Worm (Caenorhabditis elegans) whole organism, L1 larva: ENCODE results near the gene mig-5.

Experiments
- F16B12.6 ChIP-seq: fragments of 150-350 bp; optimal IDR thresholded peaks from 2 replicates; lab custom pipeline; 2014; ENCODE audit warnings: missing biosample characterization, missing genetic modification characterization
- Y116A8C.19 ChIP-seq: sonication (generic microtip); optimal IDR thresholded peaks from 2 replicates; lab custom pipeline; 2016; ENCODE audit warnings: missing compliant biosample characterization, missing genetic modification characterization, borderline replicate concordance
- blmp-1 ChIP-seq: fragments of 150-350 bp; optimal IDR thresholded peaks from 2 replicates; lab custom pipeline; 2014; ENCODE audit warnings: missing biosample characterization, missing genetic modification characterization
- ceh-63 ChIP-seq: fragments of 200-800 bp; sonication (Bioruptor generic); optimal IDR thresholded peaks from 2 replicates; lab custom pipeline; 2018; ENCODE audit warnings: mild to moderate bottlenecking, missing genetic modification characterization, missing compliant biosample characterization
- ceh-8 ChIP-seq: fragments of 200-800 bp; sonication (Bioruptor generic); optimal IDR thresholded peaks from 2 replicates; lab custom pipeline; 2018; ENCODE audit warnings: mild to moderate bottlenecking, missing genetic modification characterization, moderate library complexity, missing compliant biosample characterization
- ceh-82 ChIP-seq, 3 experiments: fragments of 150-350 bp in 1 of 3; sonication (generic microtip) in 2 of 3; optimal IDR thresholded peaks; 2 replicates each; lab custom pipeline; 2014 to 2017; ENCODE audit warnings: missing biosample characterization in 3 of 3, missing genetic modification characterization in 3 of 3
- ces-1 ChIP-seq: fragments of 150-350 bp; optimal IDR thresholded peaks from 2 replicates; lab custom pipeline; 2014; ENCODE audit warnings: missing biosample characterization, missing genetic modification reagents, missing genetic modification characterization
- dpl-1 ChIP-seq, 3 experiments: fragments of 150-350 bp in 2 of 3; sonication (generic microtip) in 1 of 3; optimal IDR thresholded peaks; 2 replicates each; lab custom pipeline; 2014 to 2017; ENCODE audit warnings: missing biosample characterization in 3 of 3, missing genetic modification characterization in 3 of 3, missing genetic modification reagents in 3 of 3
- efl-1 ChIP-seq, 4 experiments: fragments of 150-350 bp; optimal IDR thresholded peaks in 3 of 4; peaks in 1 of 4; 1 replicate in 1 of 4; 2 replicates in 3 of 4; lab custom pipeline; 2014; ENCODE audit warnings: missing biosample characterization in 2 of 4, missing genetic modification characterization in 2 of 4, missing genetic modification reagents in 2 of 4
- egl-13 ChIP-seq: sonication (generic microtip); optimal IDR thresholded peaks from 2 replicates; lab custom pipeline; 2016; ENCODE audit warnings: missing genotype, missing genetic modification reagents, missing genetic modification characterization, missing compliant biosample characterization
- egl-27 ChIP-seq, 2 experiments: fragments of 150-350 bp in 1 of 2; sonication (generic microtip); optimal IDR thresholded peaks; 3 replicates each; lab custom pipeline; 2017 to 2018; ENCODE audit warnings: missing biosample characterization in 2 of 2, missing genetic modification characterization in 2 of 2, missing genetic modification reagents in 2 of 2
- elt-2 ChIP-seq: sonication (generic microtip); optimal IDR thresholded peaks from 2 replicates; lab custom pipeline; 2016; ENCODE audit warnings: missing genetic modification characterization, mild to moderate bottlenecking, inconsistent platforms, missing compliant biosample characterization, missing genetic modification reagents
- elt-3 ChIP-seq, 6 experiments: fragments of 150-350 bp in 1 of 6; sonication (generic microtip); optimal IDR thresholded peaks; 2 replicates each; lab custom pipeline; 2017 to 2018; ENCODE audit warnings: missing biosample characterization in 6 of 6, missing genetic modification characterization in 6 of 6, inconsistent platforms in 1 of 6
- fkh-10 ChIP-seq: sonication (generic microtip); optimal IDR thresholded peaks from 2 replicates; lab custom pipeline; 2017; ENCODE audit warnings: missing biosample characterization, missing genetic modification reagents, missing genetic modification characterization
- fkh-4 ChIP-seq: sonication (generic microtip); optimal IDR thresholded peaks from 2 replicates; lab custom pipeline; 2016; ENCODE audit warnings: missing compliant biosample characterization, missing genetic modification characterization, borderline replicate concordance
- fkh-8 ChIP-seq: sonication (generic microtip); optimal IDR thresholded peaks from 2 replicates; lab custom pipeline; 2016; ENCODE audit warnings: mild to moderate bottlenecking, missing genetic modification characterization, missing compliant biosample characterization
- fos-1 ChIP-seq: fragments of 150-350 bp; optimal IDR thresholded peaks from 2 replicates; lab custom pipeline; 2014; ENCODE audit warnings: missing biosample characterization, missing genetic modification characterization
- hlh-17 ChIP-seq: fragments of 200-800 bp; sonication (Bioruptor generic); optimal IDR thresholded peaks from 2 replicates; lab custom pipeline; 2018; ENCODE audit warnings: missing genetic modification characterization, mild to moderate bottlenecking, missing compliant biosample characterization, moderate library complexity, borderline replicate concordance
- hpl-2 ChIP-seq: fragments of 150-350 bp; optimal IDR thresholded peaks from 2 replicates; lab custom pipeline; 2014; ENCODE audit warnings: missing biosample characterization, missing genetic modification reagents, missing genetic modification characterization
- irx-1 ChIP-seq: sonication (generic microtip); optimal IDR thresholded peaks from 2 replicates; lab custom pipeline; 2016; ENCODE audit warnings: missing genetic modification characterization, missing compliant biosample characterization
- jun-1 ChIP-seq: fragments of 150-350 bp; optimal IDR thresholded peaks from 2 replicates; lab custom pipeline; 2014; ENCODE audit warnings: missing biosample characterization, missing genetic modification reagents, missing genetic modification characterization
- lin-13 ChIP-seq: fragments of 150-350 bp; optimal IDR thresholded peaks from 2 replicates; lab custom pipeline; 2014; ENCODE audit warnings: missing biosample characterization, missing genetic modification reagents, missing genetic modification characterization
- lin-14 ChIP-seq: fragments of 200-800 bp; sonication (Bioruptor generic); optimal IDR thresholded peaks from 2 replicates; lab custom pipeline; 2018; ENCODE audit warnings: mild to moderate bottlenecking, missing genetic modification characterization, moderate library complexity, missing compliant biosample characterization
- lin-15B ChIP-seq: fragments of 150-350 bp; sonication (generic microtip); optimal IDR thresholded peaks from 3 replicates; lab custom pipeline; 2014; ENCODE audit warnings: missing biosample characterization, missing genetic modification characterization
- lin-35 ChIP-seq, 2 experiments: fragments of 150-350 bp; optimal IDR thresholded peaks; 2 replicates each; lab custom pipeline; 2014; ENCODE audit warnings: missing biosample characterization in 2 of 2, missing genetic modification characterization in 2 of 2, missing genetic modification reagents in 2 of 2
- lin-39 ChIP-seq: fragments of 150-350 bp; optimal IDR thresholded peaks from 2 replicates; lab custom pipeline; 2014; ENCODE audit warnings: missing biosample characterization, missing genetic modification reagents, missing genetic modification characterization
- lsy-2 ChIP-seq, 2 experiments: fragments of 150-350 bp; optimal IDR thresholded peaks; 2 replicates each; lab custom pipeline; 2014; ENCODE audit warnings: missing biosample characterization in 2 of 2, missing genetic modification characterization in 2 of 2
- mab-9 ChIP-seq: fragments of 200-800 bp; sonication (Bioruptor generic); IDR thresholded peaks from 2 replicates; pipeline ENCODE4 v1.3.6; 2022; ENCODE audit warnings: missing genetic modification reagents, missing genetic modification characterization, missing compliant biosample characterization
- nhr-12 ChIP-seq: sonication (generic microtip); optimal IDR thresholded peaks from 2 replicates; lab custom pipeline; 2017; ENCODE audit warnings: missing biosample characterization, missing genetic modification characterization
- nhr-19 ChIP-seq: fragments of 200-800 bp; sonication (Bioruptor generic); conservative IDR thresholded peaks from 2 replicates; pipeline ENCODE4 v1.3.6; 2022; ENCODE audit warnings: missing genetic modification characterization, missing compliant biosample characterization
- nhr-47 ChIP-seq: sonication (generic microtip); optimal IDR thresholded peaks from 2 replicates; lab custom pipeline; 2016; ENCODE audit warnings: mild to moderate bottlenecking, missing genetic modification characterization, moderate library complexity, missing compliant biosample characterization
- nhr-76 ChIP-seq: sonication (generic microtip); optimal IDR thresholded peaks from 2 replicates; lab custom pipeline; 2017; ENCODE audit warnings: missing biosample characterization, missing genetic modification characterization
- nhr-77 ChIP-seq: fragments of 150-350 bp; optimal IDR thresholded peaks from 2 replicates; lab custom pipeline; 2014; ENCODE audit warnings: missing biosample characterization, missing genetic modification characterization
- nhr-84 ChIP-seq: sonication (generic microtip); optimal IDR thresholded peaks from 2 replicates; lab custom pipeline; 2017; ENCODE audit warnings: missing biosample characterization, missing genetic modification characterization
- nhr-85 ChIP-seq: sonication (generic microtip); peaks from one replicate; lab custom pipeline; 2016; ENCODE audit warnings: missing genetic modification characterization, inconsistent platforms, missing compliant biosample characterization
- snu-23 ChIP-seq: sonication (generic microtip); optimal IDR thresholded peaks from 2 replicates; lab custom pipeline; 2016; ENCODE audit warnings: missing genetic modification characterization, missing compliant biosample characterization
- sox-4 ChIP-seq: sonication (generic microtip); optimal IDR thresholded peaks from 2 replicates; lab custom pipeline; 2016; ENCODE audit warnings: missing genetic modification characterization, missing compliant biosample characterization
- swsn-7 ChIP-seq: sonication (generic microtip); optimal IDR thresholded peaks from 2 replicates; lab custom pipeline; 2016; ENCODE audit warnings: missing genetic modification characterization, missing compliant biosample characterization
- tlp-1 ChIP-seq: fragments of 150-350 bp; optimal IDR thresholded peaks from 2 replicates; lab custom pipeline; 2014; ENCODE audit warnings: missing biosample characterization, missing genetic modification characterization
- unc-130 ChIP-seq: fragments of 150-350 bp; optimal IDR thresholded peaks from 2 replicates; lab custom pipeline; 2017; ENCODE audit warnings: missing biosample characterization, missing genetic modification characterization, inconsistent platforms
- unc-62 ChIP-seq: fragments of 150-350 bp; optimal IDR thresholded peaks from 2 replicates; lab custom pipeline; 2014; ENCODE audit warnings: missing biosample characterization, missing genetic modification reagents, missing genetic modification characterization
- unc-86 ChIP-seq: sonication (generic microtip); optimal IDR thresholded peaks from 2 replicates; lab custom pipeline; 2016; ENCODE audit warnings: missing genetic modification characterization, missing compliant biosample characterization
- vab-15 ChIP-seq: sonication (generic microtip); optimal IDR thresholded peaks from 2 replicates; lab custom pipeline; 2017; ENCODE audit warnings: missing genotype, mild to moderate bottlenecking, missing genetic modification characterization, missing compliant biosample characterization
- xbp-1 ChIP-seq: sonication (generic microtip); optimal IDR thresholded peaks from 2 replicates; lab custom pipeline; 2016; ENCODE audit warnings: missing genetic modification characterization, missing compliant biosample characterization

mig-5 gene

ce11 chrII:8216433-8216832 lies 31.6 kb upstream of the mig-5 start, which contains the start of gene M110.3 (continued):
- TF ChIP-seq fkh-8 (tag; lab: Kevin White, UChicago) (peak; percentile 19), vab-15 (tag; lab: Kevin White, UChicago) (no peak), hpl-2 (no peak), hlh-17 (GFP tag; lab: Kevin White, UChicago) (no peak), xbp-1 (tag; lab: Kevin White, UChicago) (peak; percentile 38), egl-27 (tag; optimal IDR thresholded peaks at IDR 0.05; lab: Kevin White, UChicago) (no peak), efl-1 (optimal IDR thresholded peaks at IDR 0.05; lab: Kevin White, UChicago) (peak; percentile 65), efl-1 (GFP tag; optimal IDR thresholded peaks at IDR 0.05 in 1 of 2; lab: Kevin White, UChicago) (peak; percentile 54 to 91), ces-1 (GFP tag; lab: Kevin White, UChicago) (no peak), ceh-82 (tag; optimal IDR thresholded peaks at IDR 0.05; lab: Kevin White, UChicago) (peak in 2 of 3 experiments; percentile 4 to 42), blmp-1 (peak; percentile 64), ceh-63 (GFP tag; lab: Kevin White, UChicago) (no peak), nhr-85 (tag; lab: Kevin White, UChicago) (peak; percentile 67), lsy-2 (tag; optimal IDR thresholded peaks at IDR 0.05; lab: Kevin White, UChicago) (peak; percentile 66 to 77), mab-9 (GFP tag; lab: Robert Waterston, UW) (no peak), nhr-19 (GFP tag; lab: Robert Waterston, UW) (no peak), nhr-76 (tag; lab: Kevin White, UChicago) (no peak), tlp-1 (tag; lab: Kevin White, UChicago) (no peak), sox-4 (no peak), ceh-8 (no peak), jun-1 (peak; percentile 8), Y116A8C.19 (tag; lab: Kevin White, UChicago) (no peak), elt-2 (no peak), nhr-77 (tag; lab: Kevin White, UChicago) (peak; percentile 25), lin-15B (peak; percentile 2), swsn-7 (tag; lab: Kevin White, UChicago) (peak; percentile 32), unc-130 (tag; lab: Kevin White, UChicago) (no peak), egl-13 (tag; lab: Kevin White, UChicago) (peak; percentile 14), elt-3 (tag; optimal IDR thresholded peaks at IDR 0.05; lab: Kevin White, UChicago) (peak in 2 of 6 experiments; percentile 2 to 17), fkh-10 (GFP tag; lab: Kevin White, UChicago) (no peak), lin-39 (no peak), nhr-84 (tag; lab: Kevin White, UChicago) (no peak), fos-1 (tag; lab: Kevin White, UChicago) (no peak), nhr-12 (tag; lab: Kevin White, UChicago) (no peak), snu-23 (peak; percentile 64), lin-35 (GFP tag; optimal IDR thresholded peaks at IDR 0.05; lab: Kevin White, UChicago) (peak; percentile 47 to 63), fkh-4 (tag; lab: Kevin White, UChicago) (no peak), lin-14 (GFP tag; lab: Kevin White, UChicago) (peak; percentile 68), dpl-1 (GFP tag; optimal IDR thresholded peaks at IDR 0.05; lab: Kevin White, UChicago) (peak; percentile 18 to 58 (median 42)), unc-62 (no peak), unc-86 (tag; lab: Kevin White, UChicago) (no peak), irx-1 (tag; lab: Kevin White, UChicago) (no peak), lin-13 (no peak), nhr-47 (tag; lab: Kevin White, UChicago) (peak; percentile 50), F16B12.6 (tag; lab: Kevin White, UChicago) (no peak)
